Fruit fly (Drosophila melanogaster) whole organism, embryonic: Measurements from ENCODE around the gene Gdh.

Experiments
- Adf1 ChIP-seq: fragments of 200-800 bp; sonication (Bioruptor generic); IDR thresholded peaks from 2 replicates; pipeline ENCODE4 v1.3.6; 2022; ENCODE audit warnings: missing biosample characterization, missing genetic modification characterization
- CG10979 ChIP-seq: fragments of 200-800 bp; sonication (Bioruptor generic); optimal IDR thresholded peaks from 2 replicates; lab custom pipeline; 2018; ENCODE audit warnings: missing biosample characterization, mild to moderate bottlenecking, missing genetic modification characterization, moderate library complexity
- CG11093 ChIP-seq: fragments of 200-800 bp; sonication (Bioruptor generic); IDR thresholded peaks from 3 replicates; pipeline ENCODE4 v1.3.6; 2022; ENCODE audit warnings: missing biosample characterization, missing genetic modification characterization
- CG12391 ChIP-seq: fragments of 200-800 bp; sonication (Bioruptor generic); optimal IDR thresholded peaks from 3 replicates; lab custom pipeline; 2018; ENCODE audit warnings: missing biosample characterization, mild to moderate bottlenecking, missing genetic modification characterization, moderate library complexity
- CG14710 ChIP-seq: fragments of 200-800 bp; sonication (Bioruptor generic); optimal IDR thresholded peaks from 3 replicates; lab custom pipeline; 2019; ENCODE audit warnings: missing biosample characterization, mild to moderate bottlenecking, missing genetic modification characterization, moderate library complexity
- CG16863 ChIP-seq: fragments of 200-800 bp; sonication (Bioruptor generic); optimal IDR thresholded peaks from 3 replicates; lab custom pipeline; 2016; ENCODE audit warnings: missing biosample characterization, missing genetic modification characterization
- CG17328 ChIP-seq: fragments of 200-800 bp; sonication (Bioruptor generic); IDR thresholded peaks from 2 replicates; pipeline ENCODE4 v1.3.6; 2022; ENCODE audit warnings: missing biosample characterization, missing genetic modification characterization
- CG17385 ChIP-seq: fragments of 200-800 bp; sonication (Bioruptor generic); optimal IDR thresholded peaks from 3 replicates; lab custom pipeline; 2018; ENCODE audit warnings: missing biosample characterization, mild to moderate bottlenecking, missing genetic modification characterization
- CG32767 ChIP-seq: fragments of 200-800 bp; sonication (Bioruptor generic); IDR thresholded peaks from 2 replicates; pipeline ENCODE4 v1.3.6; 2022; ENCODE audit warnings: missing biosample characterization, missing genetic modification characterization
- CG3407 ChIP-seq: fragments of 200-800 bp; sonication (Bioruptor generic); optimal IDR thresholded peaks from 2 replicates; lab custom pipeline; 2018; ENCODE audit warnings: missing biosample characterization, mild to moderate bottlenecking, missing genetic modification characterization
- CG5953 ChIP-seq: fragments of 200-800 bp; sonication (Bioruptor generic); IDR thresholded peaks from 2 replicates; pipeline ENCODE4 v1.3.6; 2022; ENCODE audit warnings: missing biosample characterization, missing genetic modification characterization
- CG7928 ChIP-seq: fragments of 200-800 bp; sonication (Bioruptor generic); optimal IDR thresholded peaks from 2 replicates; lab custom pipeline; 2017; ENCODE audit warnings: missing biosample characterization, mild to moderate bottlenecking, missing genetic modification characterization
- CG8290 ChIP-seq, 3 experiments: fragments of 200-800 bp; sonication (Bioruptor generic); optimal IDR thresholded peaks; 2 replicates each; lab custom pipeline; 2016 to 2019; ENCODE audit warnings: missing biosample characterization in 3 of 3, missing genetic modification characterization in 3 of 3, mild to moderate bottlenecking in 2 of 3, moderate library complexity in 1 of 3
- CG8924 ChIP-seq: fragments of 200-800 bp; optimal IDR thresholded peaks from 3 replicates; lab custom pipeline; 2019; ENCODE audit warnings: missing biosample characterization, mild to moderate bottlenecking, missing genetic modification characterization, moderate library complexity
- Ets65A ChIP-seq: fragments of 200-800 bp; sonication (Bioruptor generic); peaks from one replicate; lab custom pipeline; 2016; ENCODE audit warnings: missing biosample characterization, missing genetic modification characterization
- H2.0 ChIP-seq: fragments of 200-800 bp; sonication (Bioruptor generic); IDR thresholded peaks from 2 replicates; pipeline ENCODE4 v1.3.6; 2022; ENCODE audit warnings: missing biosample characterization, missing genetic modification characterization
- Hr51 ChIP-seq, 2 experiments: fragments of 200-800 bp; sonication (Bioruptor generic); optimal IDR thresholded peaks; 2 replicates in 1 of 2; 3 replicates in 1 of 2; lab custom pipeline; 2016 to 2018; ENCODE audit warnings: missing biosample characterization in 2 of 2, missing genetic modification characterization in 2 of 2, mild to moderate bottlenecking in 1 of 2, moderate library complexity in 1 of 2
- Hr78 ChIP-seq, 2 experiments: fragments of 200-800 bp in 1 of 2; fragments of >200 bp in 1 of 2; sonication (Bioruptor generic) in 1 of 2; optimal IDR thresholded peaks; 2 replicates each; lab custom pipeline; 2017 to 2019; ENCODE audit warnings: missing biosample characterization in 2 of 2, missing genetic modification characterization in 2 of 2, mild to moderate bottlenecking in 1 of 2, moderate library complexity in 1 of 2
- Jarid2 ChIP-seq: fragments of 200-800 bp; sonication (Bioruptor generic); optimal IDR thresholded peaks from 3 replicates; lab custom pipeline; 2017; ENCODE audit warnings: mild to moderate bottlenecking, missing biosample characterization, missing genetic modification reagents, missing genetic modification characterization
- Kr ChIP-seq: fragments of 200-800 bp; sonication (Bioruptor generic); optimal IDR thresholded peaks from 2 replicates; lab custom pipeline; 2017; ENCODE audit warnings: missing biosample characterization, mild to moderate bottlenecking, missing genetic modification characterization
- Lim3 ChIP-seq: fragments of 200-800 bp; sonication (Bioruptor generic); IDR thresholded peaks from 2 replicates; pipeline ENCODE4 v1.3.6; 2022; ENCODE audit warnings: missing biosample characterization, missing genetic modification characterization
- MESR4 ChIP-seq: fragments of 200-800 bp; sonication (Bioruptor generic); optimal IDR thresholded peaks from 2 replicates; lab custom pipeline; 2018; ENCODE audit warnings: missing biosample characterization, mild to moderate bottlenecking, missing genetic modification characterization, moderate library complexity
- Meics ChIP-seq: fragments of 200-800 bp; sonication (Bioruptor generic); optimal IDR thresholded peaks from 2 replicates; lab custom pipeline; 2017; ENCODE audit warnings: missing biosample characterization, mild to moderate bottlenecking, missing genetic modification characterization
- Sox100B ChIP-seq: fragments of 200-800 bp; sonication (Bioruptor generic); optimal IDR thresholded peaks from 3 replicates; lab custom pipeline; 2018; ENCODE audit warnings: missing biosample characterization, mild to moderate bottlenecking, missing genetic modification characterization
- Sry-δ ChIP-seq: fragments of 200-800 bp; sonication (Bioruptor generic); optimal IDR thresholded peaks from 2 replicates; lab custom pipeline; 2016; ENCODE audit warnings: missing biosample characterization, missing genetic modification characterization
- Trl ChIP-seq, 3 experiments: fragments of >200 bp in 2 of 3; fragments of 200-800 bp in 1 of 3; sonication (Bioruptor generic) in 1 of 3; optimal IDR thresholded peaks; 2 replicates in 1 of 3; 3 replicates in 2 of 3; lab custom pipeline; 2016 to 2017; ENCODE audit warnings: missing biosample characterization in 1 of 3, missing genetic modification characterization in 1 of 3
- ac ChIP-seq: fragments of 200-800 bp; sonication (Bioruptor generic); optimal IDR thresholded peaks from 3 replicates; lab custom pipeline; 2017; ENCODE audit warnings: missing biosample characterization, mild to moderate bottlenecking, missing genetic modification characterization
- bbx ChIP-seq: fragments of 200-800 bp; sonication (Bioruptor generic); IDR thresholded peaks from 2 replicates; pipeline ENCODE4 v1.3.6; 2022; ENCODE audit warnings: missing biosample characterization, missing genetic modification characterization; ENCODE audit not compliant: partially characterized antibody
- cg ChIP-seq: fragments of 200-800 bp; sonication (Bioruptor generic); optimal IDR thresholded peaks from 3 replicates; lab custom pipeline; 2019; ENCODE audit warnings: missing biosample characterization, mild to moderate bottlenecking, missing genetic modification characterization, moderate library complexity
- chinmo ChIP-seq: fragments of 200-800 bp; sonication (Bioruptor generic); IDR thresholded peaks from 4 replicates; pipeline ENCODE4 v1.3.6; 2022; ENCODE audit warnings: missing biosample characterization, missing genetic modification characterization; ENCODE audit not compliant: partially characterized antibody
- dpn ChIP-seq, 2 experiments: fragments of 200-800 bp; sonication (Bioruptor generic); optimal IDR thresholded peaks; 3 replicates each; lab custom pipeline; 2016; ENCODE audit warnings: missing biosample characterization in 2 of 2, missing genetic modification characterization in 2 of 2
- esg ChIP-seq: fragments of 200-800 bp; sonication (Bioruptor generic); conservative IDR thresholded peaks from 2 replicates; pipeline ENCODE4 v1.3.6; 2022; ENCODE audit warnings: missing biosample characterization, missing genetic modification characterization
- gsb-n ChIP-seq: fragments of 200-800 bp; sonication (Bioruptor generic); optimal IDR thresholded peaks from 3 replicates; lab custom pipeline; 2018; ENCODE audit warnings: missing biosample characterization, mild to moderate bottlenecking, missing genetic modification characterization
- insv ChIP-seq, 2 experiments: fragments of 200-800 bp; sonication (Bioruptor generic); optimal IDR thresholded peaks; 3 replicates each; lab custom pipeline; 2016 to 2018; ENCODE audit warnings: missing biosample characterization in 2 of 2, missing genetic modification characterization in 2 of 2
- lola ChIP-seq, 3 experiments: fragments of >200 bp in 2 of 3; fragments of 200-800 bp in 1 of 3; sonication (Bioruptor generic) in 1 of 3; optimal IDR thresholded peaks; 2 replicates each; lab custom pipeline; 2017 to 2019; ENCODE audit warnings: missing biosample characterization in 3 of 3, missing genetic modification characterization in 3 of 3, mild to moderate bottlenecking in 1 of 3, moderate library complexity in 1 of 3
- mam ChIP-seq: fragments of 200-800 bp; sonication (Bioruptor generic); optimal IDR thresholded peaks from 3 replicates; lab custom pipeline; 2016; ENCODE audit warnings: missing biosample characterization, missing genetic modification characterization
- mld ChIP-seq: fragments of 200-800 bp; sonication (Bioruptor generic); IDR thresholded peaks from 3 replicates; pipeline ENCODE4 v1.3.6; 2022; ENCODE audit warnings: missing biosample characterization, missing genetic modification characterization; ENCODE audit not compliant: partially characterized antibody
- nmo ChIP-seq: fragments of 200-800 bp; sonication (Bioruptor generic); optimal IDR thresholded peaks from 2 replicates; lab custom pipeline; 2018; ENCODE audit warnings: missing biosample characterization, mild to moderate bottlenecking, missing genetic modification characterization, moderate library complexity
- otp ChIP-seq: fragments of 200-800 bp; sonication (Bioruptor generic); IDR thresholded peaks from 3 replicates; pipeline ENCODE4, ENCODE4 v1.3.6; 2022; ENCODE audit warnings: missing biosample characterization, missing genetic modification characterization
- peb ChIP-seq: fragments of 200-800 bp; sonication (Bioruptor generic); IDR thresholded peaks from 2 replicates; pipeline ENCODE4 v1.3.6; 2022; ENCODE audit warnings: missing biosample characterization, missing genetic modification characterization
- pfk ChIP-seq: fragments of 200-800 bp; sonication (Bioruptor generic); optimal IDR thresholded peaks from 2 replicates; lab custom pipeline; 2018; ENCODE audit warnings: missing biosample characterization, mild to moderate bottlenecking, missing genetic modification characterization, moderate library complexity
- row ChIP-seq: fragments of 200-800 bp; sonication (Bioruptor generic); IDR thresholded peaks from 3 replicates; pipeline ENCODE4 v1.3.6; 2022; ENCODE audit warnings: missing biosample characterization, missing genetic modification characterization
- run ChIP-seq: fragments of 200-800 bp; sonication (Bioruptor generic); optimal IDR thresholded peaks from 3 replicates; lab custom pipeline; 2018; ENCODE audit warnings: missing biosample characterization, mild to moderate bottlenecking, missing genetic modification characterization
- stwl ChIP-seq: fragments of 200-800 bp; sonication (Bioruptor generic); optimal IDR thresholded peaks from 3 replicates; lab custom pipeline; 2018; ENCODE audit warnings: missing biosample characterization, mild to moderate bottlenecking, missing genetic modification characterization, moderate library complexity
- unc-4 ChIP-seq: fragments of 200-800 bp; sonication (Bioruptor generic); IDR thresholded peaks from 2 replicates; pipeline ENCODE4 v1.3.6; 2022; ENCODE audit warnings: missing biosample characterization, missing genetic modification characterization; ENCODE audit not compliant: partially characterized antibody
- vvl ChIP-seq: fragments of 200-800 bp; sonication (Bioruptor generic); IDR thresholded peaks from 2 replicates; pipeline ENCODE4 v1.3.6; 2022; ENCODE audit warnings: missing biosample characterization, missing genetic modification characterization

Gene Gdh

DNA sequence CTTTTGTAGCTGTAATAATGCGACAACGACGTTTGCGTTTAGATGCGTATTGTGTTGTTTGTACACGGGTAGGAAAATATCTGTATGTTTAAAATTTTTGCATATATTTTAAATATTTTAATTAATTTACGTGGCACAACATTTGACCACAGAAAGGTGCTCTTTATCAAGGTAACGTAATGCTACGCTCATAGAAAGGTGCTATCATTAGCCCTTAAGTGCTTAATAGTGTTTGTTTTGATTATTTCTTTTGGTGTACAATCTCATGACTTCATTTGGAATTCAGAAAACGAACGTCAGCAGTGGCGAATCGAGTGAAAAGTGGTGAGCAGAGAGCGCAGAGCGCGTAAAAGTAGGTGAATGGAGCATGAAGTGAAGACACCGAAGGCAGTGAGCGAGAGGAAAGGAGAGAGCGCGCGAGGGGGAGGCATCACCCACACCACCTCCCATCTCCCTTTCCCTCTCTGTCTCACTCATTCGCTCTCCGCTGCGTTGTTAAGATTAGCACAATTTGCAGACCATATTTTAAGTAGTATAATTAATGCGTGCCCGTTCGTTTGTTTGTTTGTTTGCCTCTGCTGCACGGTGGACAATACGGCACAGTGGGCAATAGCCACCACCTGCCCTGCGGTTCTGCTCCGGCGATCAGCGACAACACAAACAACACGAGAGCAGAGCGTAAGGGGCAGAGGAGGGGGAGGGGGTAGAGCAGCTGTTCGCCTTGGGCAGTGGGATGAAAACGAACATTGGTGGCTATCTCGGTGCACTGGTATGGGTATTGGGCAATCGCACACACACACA lies 21.0 kb downstream of the Gdh start (continued):
- peak; percentile 56 for TF ChIP-seq Kr (GFP tag; lab: Kevin White, UChicago)
- TF ChIP-seq CG3407 (GFP tag; lab: Kevin White, UChicago): peak; percentile 21
- peak in 1 of 2 experiments; percentile 6 for TF ChIP-seq Hr78 (GFP tag; optimal IDR thresholded peaks at IDR 0.05; lab: Kevin White, UChicago)
- peak; percentile 97; the same call in 3 of the 4 replicates for TF ChIP-seq chinmo (GFP tag; lab: Robert Waterston, UW)
- TF ChIP-seq Sry-δ: no peak
- peak; percentile 5 for TF ChIP-seq nmo
- peak; percentile 5 for TF ChIP-seq Meics
- peak; percentile 26 for TF ChIP-seq ac (GFP tag; lab: Kevin White, UChicago)
- TF ChIP-seq MESR4: no peak
- no peak for TF ChIP-seq CG16863 (GFP tag; lab: Kevin White, UChicago)
- TF ChIP-seq mld: no peak
- peak; percentile 21; the same call in 1 of the 2 replicates for TF ChIP-seq esg (GFP tag; lab: Robert Waterston, UW)
- TF ChIP-seq bbx (GFP tag; lab: Robert Waterston, UW): peak; percentile 50
- TF ChIP-seq Adf1: peak; percentile 40; the same call in 1 of the 2 replicates
- TF ChIP-seq CG14710 (tag; lab: Kevin White, UChicago): no peak
- TF ChIP-seq CG8924 (tag; lab: Kevin White, UChicago): no peak
- TF ChIP-seq unc-4: no peak
- TF ChIP-seq stwl: no peak
- no peak for TF ChIP-seq CG8290 (GFP tag; optimal IDR thresholded peaks at IDR 0.05; lab: Kevin White, UChicago)
- peak in 1 of 2 experiments; percentile 78 for TF ChIP-seq CG8290 (tag; optimal IDR thresholded peaks at IDR 0.05; lab: Kevin White, UChicago)
- TF ChIP-seq CG11093 (GFP tag; lab: Robert Waterston, UW): peak; percentile 15; the same call in 1 of the 3 replicates
- TF ChIP-seq Hr51 (GFP tag; optimal IDR thresholded peaks at IDR 0.05; lab: Kevin White, UChicago): peak in 1 of 2 experiments; percentile 59
- TF ChIP-seq H2.0 (GFP tag; lab: Robert Waterston, UW): peak; percentile 61
- peak; percentile 8 for TF ChIP-seq pfk (GFP tag; lab: Kevin White, UChicago)
- peak; percentile 1 for TF ChIP-seq mam
- TF ChIP-seq Lim3 (GFP tag; lab: Robert Waterston, UW): no peak
- TF ChIP-seq vvl (GFP tag; lab: Robert Waterston, UW): peak; percentile 71
- peak; percentile 27 for TF ChIP-seq CG10979 (tag; lab: Kevin White, UChicago)
- TF ChIP-seq CG7928: no peak
- peak in 1 of 3 experiments; percentile 4 for TF ChIP-seq lola (GFP tag; optimal IDR thresholded peaks at IDR 0.05; lab: Kevin White, UChicago)
- TF ChIP-seq dpn (GFP tag; optimal IDR thresholded peaks at IDR 0.05; lab: Kevin White, UChicago): peak in 1 of 2 experiments; percentile 26
- TF ChIP-seq Ets65A (GFP tag; lab: Kevin White, UChicago): peak; percentile 8
- no peak for TF ChIP-seq CG5953
- peak; percentile 37 for TF ChIP-seq CG12391 (tag; lab: Kevin White, UChicago)
- peak; percentile 62 for TF ChIP-seq CG17328
- no peak for TF ChIP-seq run
- no peak for TF ChIP-seq gsb-n (tag; lab: Kevin White, UChicago)
- peak; percentile 36 for TF ChIP-seq Sox100B (GFP tag; lab: Kevin White, UChicago)
- TF ChIP-seq peb (GFP tag; lab: Robert Waterston, UW): 0 out of 2 replicates have a peak, but pooled peaks have one; percentile 22
- TF ChIP-seq CG32767 (GFP tag; lab: Robert Waterston, UW): peak; percentile 23; the same call in 1 of the 2 replicates
- no peak for TF ChIP-seq Jarid2 (GFP tag; lab: Kevin White, UChicago)
- peak; percentile 92 for TF ChIP-seq cg (GFP tag; lab: Kevin White, UChicago)
- TF ChIP-seq otp: peak; percentile 49; the same call in 1 of the 3 replicates
- TF ChIP-seq Trl (optimal IDR thresholded peaks at IDR 0.05; lab: Kevin White, UChicago): peak; percentile 65 to 79
- no peak for TF ChIP-seq Trl (GFP tag; optimal IDR thresholded peaks at IDR 0.05; lab: Kevin White, UChicago)
- TF ChIP-seq CG17385 (GFP tag; lab: Kevin White, UChicago): peak; percentile 18
- no peak for TF ChIP-seq insv (GFP tag; optimal IDR thresholded peaks at IDR 0.05; lab: Kevin White, UChicago)
- TF ChIP-seq row (GFP tag; lab: Robert Waterston, UW): peak; percentile 59; the same call in 2 of the 3 replicates
